Fruit fly (Drosophila melanogaster): ENCODE measurements around the gene Elp5.

DNA sequence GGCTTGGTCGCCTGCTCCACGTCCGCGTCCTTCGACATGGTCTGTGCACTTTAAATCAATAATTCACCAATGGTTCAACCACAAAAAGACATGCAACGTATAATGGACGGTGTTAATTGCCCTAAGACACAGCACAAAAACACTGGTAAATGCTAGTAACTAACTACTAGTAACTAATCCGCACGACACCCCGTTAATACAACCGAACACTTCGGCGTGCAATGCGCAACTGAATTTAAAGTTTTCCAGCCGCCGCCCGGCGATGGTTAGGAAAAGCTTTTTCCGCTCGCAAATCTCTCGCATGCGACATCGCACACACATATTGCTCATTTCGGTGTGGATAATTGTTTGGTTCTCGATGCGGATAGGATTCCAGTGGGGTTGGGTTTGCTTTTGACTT is 1.5 kb upstream of the Elp5 start:
- no peak for TF ChIP-seq h (optimal IDR thresholded peaks at IDR 0.05)
- no peak for TF ChIP-seq psq (optimal IDR thresholded peaks at IDR 0.05)
- TF ChIP-seq insv (optimal IDR thresholded peaks at IDR 0.05): no peak

Data from Kc167 (cell line).